Fruit fly (Drosophila melanogaster) whole organism, embryonic: ENCODE data around the gene GluProRS.
A peak's percentile ranks its signal among the peaks of the same experiment; 100 is the strongest.

Experiments
- ATbp ChIP-seq: fragments of 200-800 bp; sonication (Bioruptor generic); optimal IDR thresholded peaks from 2 replicates; lab custom pipeline; 2017; ENCODE audit warnings: missing biosample characterization, mild to moderate bottlenecking, missing genetic modification characterization, missing genetic modification reagents
- B-H1 ChIP-seq: fragments of 200-800 bp; sonication (Bioruptor generic); IDR thresholded peaks from 3 replicates; pipeline ENCODE4 v1.3.6; 2022; ENCODE audit warnings: missing biosample characterization, missing genetic modification characterization
- CG10543 ChIP-seq: fragments of 200-800 bp; sonication (Bioruptor generic); optimal IDR thresholded peaks from 3 replicates; lab custom pipeline; 2017; ENCODE audit warnings: missing biosample characterization, mild to moderate bottlenecking, missing genetic modification characterization, moderate library complexity
- CG11085 ChIP-seq: fragments of 200-800 bp; sonication (Bioruptor generic); IDR thresholded peaks from 2 replicates; pipeline ENCODE4 v1.3.6; 2022; ENCODE audit warnings: missing biosample characterization, missing genetic modification characterization
- CG12071 ChIP-seq: fragments of 200-800 bp; sonication (Bioruptor generic); optimal IDR thresholded peaks from 3 replicates; lab custom pipeline; 2018; ENCODE audit warnings: missing biosample characterization, mild to moderate bottlenecking, missing genetic modification characterization
- CG12104 ChIP-seq: fragments of 200-800 bp; sonication (Bioruptor generic); optimal IDR thresholded peaks from 3 replicates; lab custom pipeline; 2016; ENCODE audit warnings: missing biosample characterization, missing genetic modification characterization
- CG12769 ChIP-seq: fragments of 200-800 bp; sonication (Bioruptor generic); optimal IDR thresholded peaks from 2 replicates; lab custom pipeline; 2019; ENCODE audit warnings: missing biosample characterization, mild to moderate bottlenecking, missing genetic modification characterization, moderate library complexity
- CG15696 ChIP-seq: fragments of 200-800 bp; sonication (Bioruptor generic); optimal IDR thresholded peaks from 2 replicates; lab custom pipeline; 2019; ENCODE audit warnings: missing biosample characterization, mild to moderate bottlenecking, missing genetic modification characterization, moderate library complexity
- CG16813 ChIP-seq: fragments of 200-800 bp; sonication (Bioruptor generic); IDR thresholded peaks from 3 replicates; pipeline ENCODE4 v1.3.6; 2022; ENCODE audit warnings: missing biosample characterization, missing genetic modification characterization; ENCODE audit not compliant: partially characterized antibody
- CG1832 ChIP-seq: fragments of 200-800 bp; sonication (Bioruptor generic); optimal IDR thresholded peaks from 2 replicates; lab custom pipeline; 2017; ENCODE audit warnings: missing biosample characterization, mild to moderate bottlenecking, missing genetic modification characterization, inconsistent platforms
- CG32767 ChIP-seq: fragments of 200-800 bp; sonication (Bioruptor generic); IDR thresholded peaks from 2 replicates; pipeline ENCODE4 v1.3.6; 2022; ENCODE audit warnings: missing biosample characterization, missing genetic modification characterization
- CG3281 ChIP-seq: fragments of 200-800 bp; sonication (Bioruptor generic); optimal IDR thresholded peaks from 3 replicates; lab custom pipeline; 2017; ENCODE audit warnings: missing biosample characterization, mild to moderate bottlenecking, missing genetic modification characterization
- CG34224 ChIP-seq: fragments of 200-800 bp; sonication (Bioruptor generic); IDR thresholded peaks from 3 replicates; pipeline ENCODE4 v1.3.6; 2022; ENCODE audit warnings: missing biosample characterization, missing genetic modification characterization; ENCODE audit not compliant: partially characterized antibody
- CG4282 ChIP-seq: fragments of 200-800 bp; sonication (Bioruptor generic); optimal IDR thresholded peaks from 2 replicates; lab custom pipeline; 2016; ENCODE audit warnings: missing biosample characterization, missing genetic modification characterization
- CG4328 ChIP-seq: fragments of 200-800 bp; sonication (Bioruptor generic); optimal IDR thresholded peaks from 3 replicates; lab custom pipeline; 2017; ENCODE audit warnings: missing biosample characterization, missing genetic modification reagents, missing genetic modification characterization
- CG4617 ChIP-seq: fragments of 200-800 bp; sonication (Bioruptor generic); optimal IDR thresholded peaks from 3 replicates; lab custom pipeline; 2016; ENCODE audit warnings: missing biosample characterization, missing genetic modification characterization, borderline replicate concordance
- CG5180 ChIP-seq: fragments of 200-800 bp; sonication (Bioruptor generic); optimal IDR thresholded peaks from 3 replicates; lab custom pipeline; 2017; ENCODE audit warnings: missing biosample characterization, missing genetic modification characterization, mild to moderate bottlenecking, moderate library complexity, missing genetic modification reagents
- CG6175 ChIP-seq: fragments of 200-800 bp; sonication (Bioruptor generic); IDR thresholded peaks from 3 replicates; pipeline ENCODE4 v1.3.6; 2022; ENCODE audit warnings: missing biosample characterization, missing genetic modification characterization
- CG8924 ChIP-seq: fragments of 200-800 bp; optimal IDR thresholded peaks from 3 replicates; lab custom pipeline; 2019; ENCODE audit warnings: missing biosample characterization, mild to moderate bottlenecking, missing genetic modification characterization, moderate library complexity
- Ets65A ChIP-seq: fragments of 200-800 bp; sonication (Bioruptor generic); peaks from one replicate; lab custom pipeline; 2016; ENCODE audit warnings: missing biosample characterization, missing genetic modification characterization
- Gug ChIP-seq: fragments of 200-800 bp; sonication (Bioruptor generic); IDR thresholded peaks from 4 replicates; pipeline ENCODE4 v1.3.6; 2022; ENCODE audit warnings: missing biosample characterization, missing genetic modification characterization
- HLHmδ ChIP-seq: fragments of 200-800 bp; sonication (Bioruptor generic); optimal IDR thresholded peaks from 2 replicates; lab custom pipeline; 2018; ENCODE audit warnings: missing biosample characterization, mild to moderate bottlenecking, missing genetic modification characterization, moderate library complexity
- Hmr ChIP-seq: fragments of 200-800 bp; sonication (Bioruptor generic); optimal IDR thresholded peaks from 3 replicates; lab custom pipeline; 2017; ENCODE audit warnings: mild to moderate bottlenecking, missing biosample characterization, missing genetic modification reagents, missing genetic modification characterization
- Lpt ChIP-seq: fragments of >200 bp; optimal IDR thresholded peaks from 2 replicates; lab custom pipeline; 2018; ENCODE audit warnings: missing biosample characterization, missing genetic modification characterization
- MTF-1 ChIP-seq: fragments of 200-800 bp; sonication (Bioruptor generic); optimal IDR thresholded peaks from 2 replicates; lab custom pipeline; 2018; ENCODE audit warnings: missing biosample characterization, mild to moderate bottlenecking, missing genetic modification characterization, borderline replicate concordance
- NC2α ChIP-seq: fragments of 200-800 bp; sonication (Bioruptor generic); optimal IDR thresholded peaks from 2 replicates; lab custom pipeline; 2016; ENCODE audit warnings: missing biosample characterization, missing genetic modification characterization
- Opbp ChIP-seq: fragments of 200-800 bp; sonication (Bioruptor generic); IDR thresholded peaks from 3 replicates; pipeline ENCODE4 v1.3.6; 2022; ENCODE audit warnings: missing biosample characterization, missing genetic modification characterization; ENCODE audit not compliant: partially characterized antibody
- Trl ChIP-seq, 3 experiments: fragments of >200 bp in 2 of 3; fragments of 200-800 bp in 1 of 3; sonication (Bioruptor generic) in 1 of 3; optimal IDR thresholded peaks; 2 replicates in 1 of 3; 3 replicates in 2 of 3; lab custom pipeline; 2016 to 2017; ENCODE audit warnings: missing biosample characterization in 1 of 3, missing genetic modification characterization in 1 of 3
- abd-A ChIP-seq: fragments of 200-800 bp; sonication (Bioruptor generic); optimal IDR thresholded peaks from 3 replicates; lab custom pipeline; 2019; ENCODE audit warnings: missing biosample characterization, mild to moderate bottlenecking, missing genetic modification characterization, moderate library complexity
- bowl ChIP-seq: fragments of 200-800 bp; sonication (Bioruptor generic); IDR thresholded peaks from 2 replicates; pipeline ENCODE4 v1.3.6; 2022; ENCODE audit warnings: missing biosample characterization, missing genetic modification characterization
- bsh ChIP-seq, 2 experiments: fragments of 200-800 bp; sonication (Bioruptor generic); optimal IDR thresholded peaks; 2 replicates each; lab custom pipeline; 2017 to 2018; ENCODE audit warnings: mild to moderate bottlenecking in 2 of 2, missing biosample characterization in 2 of 2, missing genetic modification characterization in 2 of 2, moderate library complexity in 1 of 2
- chinmo ChIP-seq: fragments of 200-800 bp; sonication (Bioruptor generic); IDR thresholded peaks from 4 replicates; pipeline ENCODE4 v1.3.6; 2022; ENCODE audit warnings: missing biosample characterization, missing genetic modification characterization; ENCODE audit not compliant: partially characterized antibody
- crol ChIP-seq: fragments of 200-800 bp; sonication (Bioruptor generic); IDR thresholded peaks from 2 replicates; pipeline ENCODE4 v1.3.6; 2022; ENCODE audit warnings: missing biosample characterization, missing genetic modification characterization
- dmrt99B ChIP-seq: fragments of 200-800 bp; sonication (Bioruptor generic); optimal IDR thresholded peaks from 2 replicates; lab custom pipeline; 2018; ENCODE audit warnings: missing biosample characterization, mild to moderate bottlenecking, missing genetic modification characterization, moderate library complexity
- ewg ChIP-seq: fragments of 200-800 bp; sonication (Bioruptor generic); optimal IDR thresholded peaks from 3 replicates; lab custom pipeline; 2017; ENCODE audit warnings: mild to moderate bottlenecking, missing biosample characterization, missing genetic modification reagents, missing genetic modification characterization
- nom ChIP-seq: fragments of 200-800 bp; sonication (Bioruptor generic); optimal IDR thresholded peaks from 2 replicates; lab custom pipeline; 2017; ENCODE audit warnings: missing biosample characterization, missing genetic modification characterization, mild to moderate bottlenecking, moderate library complexity, missing genetic modification reagents
- odd ChIP-seq: fragments of 200-800 bp; sonication (Bioruptor generic); optimal IDR thresholded peaks from 2 replicates; lab custom pipeline; 2017; ENCODE audit warnings: missing biosample characterization, mild to moderate bottlenecking, missing genetic modification characterization
- otp ChIP-seq: fragments of 200-800 bp; sonication (Bioruptor generic); IDR thresholded peaks from 3 replicates; pipeline ENCODE4, ENCODE4 v1.3.6; 2022; ENCODE audit warnings: missing biosample characterization, missing genetic modification characterization
- sc ChIP-seq, 3 experiments: fragments of >200 bp in 2 of 3; fragments of 200-800 bp in 1 of 3; sonication (Bioruptor generic) in 1 of 3; optimal IDR thresholded peaks; 2 replicates in 2 of 3; 3 replicates in 1 of 3; lab custom pipeline; 2017; ENCODE audit warnings: mild to moderate bottlenecking in 1 of 3, missing biosample characterization in 1 of 3, missing genetic modification characterization in 1 of 3, missing genetic modification reagents in 1 of 3
- sim ChIP-seq: fragments of 200-800 bp; sonication (Bioruptor generic); IDR thresholded peaks from 2 replicates; pipeline ENCODE4 v1.3.6; 2022; ENCODE audit warnings: missing biosample characterization, missing genetic modification characterization
- sima ChIP-seq: fragments of 200-800 bp; sonication (Bioruptor generic); optimal IDR thresholded peaks from 2 replicates; lab custom pipeline; 2016; ENCODE audit warnings: missing biosample characterization, missing genetic modification characterization
- ssp ChIP-seq: fragments of 200-800 bp; sonication (Bioruptor generic); IDR thresholded peaks from 2 replicates; pipeline ENCODE4 v1.3.6; 2022; ENCODE audit warnings: missing biosample characterization, missing genetic modification characterization
- tap ChIP-seq: fragments of 200-800 bp; optimal IDR thresholded peaks from 3 replicates; lab custom pipeline; 2019; ENCODE audit warnings: missing biosample characterization, mild to moderate bottlenecking, missing genetic modification characterization, moderate library complexity
- yki ChIP-seq: fragments of >200 bp; optimal IDR thresholded peaks from 3 replicates; lab custom pipeline; 2018
- zfh1 ChIP-seq: fragments of 200-800 bp; sonication (Bioruptor generic); IDR thresholded peaks from 3 replicates; pipeline ENCODE4 v1.3.6; 2022; ENCODE audit warnings: missing biosample characterization, missing genetic modification characterization

The GluProRS gene

DNA sequence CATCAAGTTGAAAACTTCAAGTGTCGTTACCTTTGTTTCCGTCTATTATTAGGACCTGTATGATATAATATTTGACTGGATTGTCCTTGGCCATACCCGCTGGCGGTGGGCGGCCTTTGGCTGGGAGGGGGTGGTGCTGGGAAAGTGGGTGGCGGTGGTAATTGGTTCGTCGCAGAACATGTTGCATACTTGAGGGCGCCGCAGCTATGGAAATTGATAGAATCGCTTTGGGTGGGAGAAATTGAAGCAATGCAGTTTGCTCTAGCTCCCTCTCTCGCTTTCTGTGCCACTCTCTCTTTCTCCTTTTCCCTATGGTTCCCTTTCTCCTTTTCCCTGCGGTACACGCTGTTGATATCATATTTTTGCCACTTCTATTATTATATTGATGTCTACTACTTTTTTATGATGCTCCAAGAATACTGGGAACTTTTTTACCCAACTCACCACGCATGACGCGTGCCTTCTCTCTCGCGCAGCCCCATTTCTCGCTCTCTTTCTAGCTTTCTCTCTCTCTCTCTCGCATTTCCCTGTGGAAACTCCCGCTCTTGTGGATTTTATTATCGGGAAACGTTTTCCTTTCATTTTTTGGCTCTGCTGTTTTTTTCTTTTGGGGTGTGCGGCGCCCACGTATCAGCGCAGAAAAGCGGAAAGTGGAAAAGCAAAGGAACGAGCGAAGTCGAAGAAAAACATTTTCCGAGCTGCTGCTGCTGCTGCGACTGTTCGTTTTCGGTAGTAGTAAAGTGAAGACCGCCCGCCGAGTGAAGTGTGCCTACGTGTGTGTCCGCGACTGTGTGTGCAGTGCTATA lies 6.9 kb upstream of the GluProRS start (continued):
- peak; percentile 61 for TF ChIP-seq CG12769
- no peak for TF ChIP-seq CG5180 (GFP tag; lab: Kevin White, UChicago)

- TF ChIP-seq MTF-1 (GFP tag; lab: Kevin White, UChicago) (peak; percentile 1), otp (GFP tag; lab: Robert Waterston, UW) (0 out of 3 replicates have a peak, but pooled peaks have one; percentile 21), CG4282 (no peak), sim (GFP tag; lab: Robert Waterston, UW) (0 out of 2 replicates have a peak, but pooled peaks have one; percentile 27), CG1832 (GFP tag; lab: Kevin White, UChicago) (peak; percentile 90), ssp (GFP tag; lab: Robert Waterston, UW) (no peak), CG10543 (GFP tag; lab: Kevin White, UChicago) (peak; percentile 73), CG4617 (GFP tag; lab: Kevin White, UChicago) (no peak), Gug (GFP tag; lab: Robert Waterston, UW) (no peak), CG34224 (GFP tag; lab: Robert Waterston, UW) (peak; percentile 35; the same call in 1 of the 3 replicates), odd (GFP tag; lab: Kevin White, UChicago) (no peak), bsh (GFP tag; optimal IDR thresholded peaks at IDR 0.05; lab: Kevin White, UChicago) (peak in 1 of 2 experiments; percentile 38), sc (optimal IDR thresholded peaks at IDR 0.05; lab: Kevin White, UChicago) (no peak), sc (GFP tag; optimal IDR thresholded peaks at IDR 0.05; lab: Kevin White, UChicago) (no peak), CG15696 (tag; lab: Kevin White, UChicago) (no peak), Opbp (GFP tag; lab: Robert Waterston, UW) (0 out of 3 replicates have a peak, but pooled peaks have one; percentile 16), Trl (optimal IDR thresholded peaks at IDR 0.05; lab: Kevin White, UChicago) (peak; percentile 71 to 76), Trl (GFP tag; optimal IDR thresholded peaks at IDR 0.05; lab: Kevin White, UChicago) (peak; percentile 13), tap (tag; lab: Kevin White, UChicago) (no peak), nom (GFP tag; lab: Kevin White, UChicago) (peak; percentile 61), Ets65A (GFP tag; lab: Kevin White, UChicago) (peak; percentile 74), CG6175 (GFP tag; lab: Robert Waterston, UW) (0 out of 3 replicates have a peak, but pooled peaks have one; percentile 30), chinmo (GFP tag; lab: Robert Waterston, UW) (peak; percentile 72; the same call in 1 of the 4 replicates), CG11085 (GFP tag; lab: Robert Waterston, UW) (no peak), CG12071 (GFP tag; lab: Kevin White, UChicago) (peak; percentile 63), ewg (GFP tag; lab: Kevin White, UChicago) (peak; percentile 89), dmrt99B (tag; lab: Kevin White, UChicago) (peak; percentile 7), bowl (GFP tag; lab: Robert Waterston, UW) (no peak), HLHmδ (GFP tag; lab: Kevin White, UChicago) (peak; percentile 55), CG8924 (tag; lab: Kevin White, UChicago) (peak; percentile 7), CG12104 (GFP tag; lab: Kevin White, UChicago) (no peak), ATbp (GFP tag; lab: Kevin White, UChicago) (no peak), CG32767 (GFP tag; lab: Robert Waterston, UW) (peak; percentile 71; the same call in 1 of the 2 replicates), Hmr (GFP tag; lab: Kevin White, UChicago) (peak; percentile 38), CG4328 (GFP tag; lab: Kevin White, UChicago) (peak; percentile 25), Lpt (GFP tag; lab: Kevin White, UChicago) (no peak), yki (lab: Kevin White, UChicago) (peak; percentile 36), B-H1 (GFP tag; lab: Robert Waterston, UW) (no peak), CG3281 (peak; percentile 6), zfh1 (GFP tag; lab: Robert Waterston, UW) (0 out of 3 replicates have a peak, but pooled peaks have one; percentile 37), abd-A (tag; lab: Kevin White, UChicago) (peak; percentile 85), CG16813 (GFP tag; lab: Robert Waterston, UW) (0 out of 3 replicates have a peak, but pooled peaks have one; percentile 21), sima (GFP tag; lab: Kevin White, UChicago) (no peak), NC2α (no peak), crol (peak; percentile 65)
Measured at dm6 chr3R:23962781-23963222, 4.6 kb upstream of the GluProRS start, which contains the start of gene CG31140. TSS of gene CG31140 (plus strand) at chr3R:23963180.
